Worm (Caenorhabditis elegans): ENCODE results near the gene Y25C1A.6.

Y25C1A.6 gene

ce11 chrII:3048989-3049388 is 11.9 kb upstream of the Y25C1A.6 start:
- TF ChIP-seq mbf-1 (tag; optimal IDR thresholded peaks at IDR 0.05) (no peak), lin-39 (tag; optimal IDR thresholded peaks at IDR 0.05) (no peak), sma-9 (GFP tag; optimal IDR thresholded peaks at IDR 0.05) (no peak), sma-9 (tag; optimal IDR thresholded peaks at IDR 0.05) (no peak), nhr-21 (tag; optimal IDR thresholded peaks at IDR 0.05) (no peak), ztf-1 (GFP tag; conservative IDR thresholded peaks at IDR 0.05) (no peak)

- TF ChIP-seq nhr-10 (tag; optimal IDR thresholded peaks at IDR 0.05), result no peak
- TF ChIP-seq sma-9 (GFP tag; optimal IDR thresholded peaks at IDR 0.05), result no peak
- no peak for TF ChIP-seq sma-9 (tag; optimal IDR thresholded peaks at IDR 0.05)
- no peak for TF ChIP-seq ZK546.5 (tag; optimal IDR thresholded peaks at IDR 0.05)
- TF ChIP-seq C34F6.9 (tag; optimal IDR thresholded peaks at IDR 0.05), result no peak
- TF ChIP-seq dmd-4 (tag; optimal IDR thresholded peaks at IDR 0.05), result no peak
- no peak for TF ChIP-seq nhr-21 (tag; optimal IDR thresholded peaks at IDR 0.05)
- TF ChIP-seq aly-2 (tag; optimal IDR thresholded peaks at IDR 0.05), result no peak
- no peak for TF ChIP-seq lin-39 (tag; optimal IDR thresholded peaks at IDR 0.05)
- TF ChIP-seq skn-1 (tag; optimal IDR thresholded peaks at IDR 0.05), result no peak
- TF ChIP-seq nhr-237 (tag; optimal IDR thresholded peaks at IDR 0.05), result no peak
- TF ChIP-seq mab-5 (tag; optimal IDR thresholded peaks at IDR 0.05), result no peak
- no peak for TF ChIP-seq nhr-23 (tag; optimal IDR thresholded peaks at IDR 0.05)
- no peak for TF ChIP-seq lin-11 (tag; optimal IDR thresholded peaks at IDR 0.05)
- no peak for TF ChIP-seq ceh-82 (tag; optimal IDR thresholded peaks at IDR 0.05)
- TF ChIP-seq elt-1 (tag; optimal IDR thresholded peaks at IDR 0.05), result no peak
- no peak for TF ChIP-seq alr-1 (tag; optimal IDR thresholded peaks at IDR 0.05)
- no peak for TF ChIP-seq nhr-6 (tag; optimal IDR thresholded peaks at IDR 0.05)
- TF ChIP-seq ceh-16 (tag; optimal IDR thresholded peaks at IDR 0.05), result no peak
- no peak for TF ChIP-seq unc-62 (GFP tag; optimal IDR thresholded peaks at IDR 0.05)
Observed at ce11 chrII:3050703-3051102, 10.2 kb upstream of the Y25C1A.6 start, which contains the start of gene sri-31. Gene sri-31 (plus strand): TSS chrII:3051003.

- TF ChIP-seq ceh-82 (tag; optimal IDR thresholded peaks at IDR 0.05), result no peak
- no peak for TF ChIP-seq gmeb-1 (tag; optimal IDR thresholded peaks at IDR 0.05)
- no peak for TF ChIP-seq ZK546.5 (tag; optimal IDR thresholded peaks at IDR 0.05)
- no peak for TF ChIP-seq lsy-2 (tag; optimal IDR thresholded peaks at IDR 0.05)
- TF ChIP-seq sma-3 (GFP tag; optimal IDR thresholded peaks at IDR 0.05), result no peak
- no peak for TF ChIP-seq ama-1 (optimal IDR thresholded peaks at IDR 0.05)
- no peak for TF ChIP-seq lin-11 (tag; optimal IDR thresholded peaks at IDR 0.05)
- no peak for TF ChIP-seq R02D3.7 (tag; optimal IDR thresholded peaks at IDR 0.05)
- no peak for TF ChIP-seq mab-5 (tag; optimal IDR thresholded peaks at IDR 0.05)
- TF ChIP-seq crh-2 (tag; optimal IDR thresholded peaks at IDR 0.05), result no peak
- TF ChIP-seq nhr-21 (tag; optimal IDR thresholded peaks at IDR 0.05), result no peak
- no peak for TF ChIP-seq unc-39 (tag; optimal IDR thresholded peaks at IDR 0.05)
- no peak for TF ChIP-seq alr-1 (tag; optimal IDR thresholded peaks at IDR 0.05)
Observed at ce11 chrII:3051332-3051731, 9.6 kb upstream of the Y25C1A.6 start.

- TF ChIP-seq nhr-21 (tag; optimal IDR thresholded peaks at IDR 0.05) (no peak), fos-1 (tag; optimal IDR thresholded peaks at IDR 0.05) (no peak), sma-3 (GFP tag; optimal IDR thresholded peaks at IDR 0.05) (no peak), ztf-11 (tag; optimal IDR thresholded peaks at IDR 0.05) (no peak), R02D3.7 (tag; optimal IDR thresholded peaks at IDR 0.05) (no peak), ama-1 (optimal IDR thresholded peaks at IDR 0.05) (no peak)
Observed at ce11 chrII:3052843-3053242, 8.0 kb upstream of the Y25C1A.6 start.

ce11 chrII:3053689-3054088 is 7.2 kb upstream of the Y25C1A.6 start:
- TF ChIP-seq sma-3 (GFP tag; optimal IDR thresholded peaks at IDR 0.05) (no peak), lin-11 (tag; optimal IDR thresholded peaks at IDR 0.05) (no peak), alr-1 (tag; optimal IDR thresholded peaks at IDR 0.05) (no peak), nhr-12 (tag; optimal IDR thresholded peaks at IDR 0.05) (no peak), egl-27 (tag; optimal IDR thresholded peaks at IDR 0.05) (no peak), gmeb-1 (tag; optimal IDR thresholded peaks at IDR 0.05) (no peak), crh-2 (tag; optimal IDR thresholded peaks at IDR 0.05) (no peak), sma-9 (GFP tag; optimal IDR thresholded peaks at IDR 0.05) (no peak), sma-9 (tag; optimal IDR thresholded peaks at IDR 0.05) (no peak), elt-3 (tag; optimal IDR thresholded peaks at IDR 0.05) (no peak), nhr-10 (tag; optimal IDR thresholded peaks at IDR 0.05) (no peak), unc-55 (GFP tag; optimal IDR thresholded peaks at IDR 0.05) (no peak), skn-1 (tag; optimal IDR thresholded peaks at IDR 0.05) (no peak), F13H6.1 (tag; optimal IDR thresholded peaks at IDR 0.05) (no peak), fos-1 (tag; optimal IDR thresholded peaks at IDR 0.05) (no peak)

Data from whole organism, L2 larva.